Worm (Caenorhabditis elegans) whole organism, midembryonic: ENCODE data around the gene W04B5.5.

Source experiments
- T22C8.4 ChIP-seq: fragments of 200-800 bp; sonication (Bioruptor generic); IDR thresholded peaks from 2 replicates; pipeline ENCODE4 v1.3.6; 2022; ENCODE audit warnings: missing genetic modification characterization, missing compliant biosample characterization
- cog-1 ChIP-seq: sonication (generic microtip); optimal IDR thresholded peaks from 2 replicates; lab custom pipeline; 2016; ENCODE audit warnings: missing genetic modification characterization, missing compliant biosample characterization
- flt-1 ChIP-seq: fragments of 200-800 bp; sonication (Bioruptor generic); IDR thresholded peaks from 2 replicates; pipeline ENCODE4 v1.3.6; 2022; ENCODE audit warnings: missing genetic modification characterization, missing compliant biosample characterization
- klf-2 ChIP-seq: fragments of 200-800 bp; sonication (Bioruptor generic); conservative IDR thresholded peaks from 2 replicates; pipeline ENCODE4 v1.3.6; 2022; ENCODE audit warnings: missing genetic modification reagents, missing genetic modification characterization, missing compliant biosample characterization
- med-1 ChIP-seq: sonication (generic microtip); optimal IDR thresholded peaks from 2 replicates; lab custom pipeline; 2017; ENCODE audit warnings: missing genetic modification characterization, mild to moderate bottlenecking, missing compliant biosample characterization, antibody characterized with exemption, missing genetic modification reagents; ENCODE audit not compliant: insufficient read depth
- ref-1 ChIP-seq: fragments of 200-800 bp; sonication (Bioruptor generic); conservative IDR thresholded peaks from 2 replicates; pipeline ENCODE4 v1.3.6; 2022; ENCODE audit warnings: missing genetic modification reagents, missing genetic modification characterization, missing compliant biosample characterization
- tab-1 ChIP-seq: fragments of 200-800 bp; sonication (Bioruptor generic); IDR thresholded peaks from 2 replicates; pipeline ENCODE4 v1.3.6; 2022; ENCODE audit warnings: missing genetic modification characterization, missing compliant biosample characterization
- ztf-23 ChIP-seq: fragments of 200-800 bp; sonication (Bioruptor generic); IDR thresholded peaks from 2 replicates; pipeline ENCODE4 v1.3.6; 2022; ENCODE audit warnings: missing genetic modification reagents, missing genetic modification characterization, missing compliant biosample characterization
- ztf-29 ChIP-seq: fragments of 200-800 bp; sonication (Bioruptor generic); IDR thresholded peaks from 2 replicates; pipeline ENCODE4 v1.3.6; 2022; ENCODE audit warnings: missing genetic modification reagents, missing genetic modification characterization, missing compliant biosample characterization

W04B5.5 gene

ce11 chrIII:2424783-2425329 is 6.8 kb upstream of the W04B5.5 start:
- 0 out of 2 replicates have a peak, but pooled peaks have one; percentile 43 for TF ChIP-seq tab-1 (GFP tag; lab: Robert Waterston, UW)
- no peak for TF ChIP-seq ztf-29 (GFP tag; lab: Robert Waterston, UW)

DNA sequence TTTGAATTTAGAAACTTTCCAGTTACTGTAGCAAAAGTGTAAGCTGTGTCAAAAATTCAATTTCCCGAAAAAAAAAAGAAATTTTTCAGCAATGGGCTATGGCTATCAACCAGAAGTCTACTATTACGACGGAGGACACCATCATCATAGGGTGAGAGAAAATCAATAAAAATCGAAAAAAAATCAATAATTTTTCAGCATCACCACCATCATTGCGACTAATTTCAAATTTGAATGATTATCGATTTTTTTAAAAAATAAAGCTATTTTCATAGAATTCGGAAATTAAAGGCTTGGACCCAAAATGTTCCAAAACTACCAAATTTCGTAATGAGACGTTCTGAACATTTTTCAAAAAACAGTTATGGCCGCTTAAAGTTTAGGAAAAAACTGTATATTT is 5.6 kb upstream of the W04B5.5 start:
- TF ChIP-seq tab-1 (GFP tag; lab: Robert Waterston, UW) (no peak), T22C8.4 (GFP tag; lab: Robert Waterston, UW) (peak; percentile 74)

- TF ChIP-seq ref-1 (GFP tag; lab: Robert Waterston, UW): no peak
- TF ChIP-seq ztf-23 (GFP tag; lab: Robert Waterston, UW): 0 out of 2 replicates have a peak, but pooled peaks have one; percentile 20
Measured at ce11 chrIII:2421226-2421625, 3.2 kb upstream of the W04B5.5 start.

- no peak for TF ChIP-seq tab-1 (GFP tag; lab: Robert Waterston, UW)
- TF ChIP-seq T22C8.4 (GFP tag; lab: Robert Waterston, UW): peak; percentile 83
- no peak for TF ChIP-seq ztf-23 (GFP tag; lab: Robert Waterston, UW)
Measured at ce11 chrIII:2419504-2419903, 1.5 kb upstream of the W04B5.5 start.

ce11 chrIII:2418981-2419380 is 972 bp upstream of the W04B5.5 start:
- TF ChIP-seq ztf-29 (GFP tag; lab: Robert Waterston, UW) (no peak), tab-1 (GFP tag; lab: Robert Waterston, UW) (no peak), cog-1 (tag; lab: Kevin White, UChicago) (no peak)

DNA sequence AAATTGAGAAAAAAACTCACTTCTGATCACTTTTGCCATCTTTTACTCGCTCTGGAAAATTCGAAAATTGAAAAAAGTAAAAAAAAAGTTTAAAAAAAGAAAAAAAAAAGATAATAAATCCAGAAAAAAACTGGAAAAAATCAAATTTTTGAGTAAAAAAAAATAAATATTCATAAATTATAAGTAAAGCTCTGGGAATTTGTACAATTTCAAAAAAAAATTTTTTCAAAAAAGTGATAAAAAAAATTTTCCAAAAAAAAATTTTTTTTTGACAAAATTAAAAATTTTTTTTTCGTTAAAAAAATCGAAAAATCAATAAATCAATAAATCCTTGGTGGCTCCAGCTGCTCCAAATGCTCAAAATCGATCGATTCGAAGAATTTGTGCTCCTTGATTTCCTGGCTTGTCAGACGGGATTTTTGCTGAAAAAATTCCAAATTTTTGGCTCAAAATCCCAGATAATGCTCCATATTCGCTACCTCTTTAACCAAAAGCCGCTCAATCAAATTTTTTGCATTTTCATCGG is 7.0 kb downstream of the W04B5.5 start, which contains the start of gene mrpl-30:
Gene mrpl-30 (minus strand): TSS at position 51 of the 526 bp plus-strand sequence.
- TF ChIP-seq flt-1 (GFP tag; lab: Robert Waterston, UW) (no peak), ztf-23 (GFP tag; lab: Robert Waterston, UW) (no peak), T22C8.4 (GFP tag; lab: Robert Waterston, UW) (0 out of 2 replicates have a peak, but pooled peaks have one; percentile 47), cog-1 (tag; lab: Kevin White, UChicago) (no peak), med-1 (GFP tag; lab: Kevin White, UChicago) (no peak), ref-1 (GFP tag; lab: Robert Waterston, UW) (no peak), ztf-29 (GFP tag; lab: Robert Waterston, UW) (no peak), tab-1 (GFP tag; lab: Robert Waterston, UW) (no peak)

DNA sequence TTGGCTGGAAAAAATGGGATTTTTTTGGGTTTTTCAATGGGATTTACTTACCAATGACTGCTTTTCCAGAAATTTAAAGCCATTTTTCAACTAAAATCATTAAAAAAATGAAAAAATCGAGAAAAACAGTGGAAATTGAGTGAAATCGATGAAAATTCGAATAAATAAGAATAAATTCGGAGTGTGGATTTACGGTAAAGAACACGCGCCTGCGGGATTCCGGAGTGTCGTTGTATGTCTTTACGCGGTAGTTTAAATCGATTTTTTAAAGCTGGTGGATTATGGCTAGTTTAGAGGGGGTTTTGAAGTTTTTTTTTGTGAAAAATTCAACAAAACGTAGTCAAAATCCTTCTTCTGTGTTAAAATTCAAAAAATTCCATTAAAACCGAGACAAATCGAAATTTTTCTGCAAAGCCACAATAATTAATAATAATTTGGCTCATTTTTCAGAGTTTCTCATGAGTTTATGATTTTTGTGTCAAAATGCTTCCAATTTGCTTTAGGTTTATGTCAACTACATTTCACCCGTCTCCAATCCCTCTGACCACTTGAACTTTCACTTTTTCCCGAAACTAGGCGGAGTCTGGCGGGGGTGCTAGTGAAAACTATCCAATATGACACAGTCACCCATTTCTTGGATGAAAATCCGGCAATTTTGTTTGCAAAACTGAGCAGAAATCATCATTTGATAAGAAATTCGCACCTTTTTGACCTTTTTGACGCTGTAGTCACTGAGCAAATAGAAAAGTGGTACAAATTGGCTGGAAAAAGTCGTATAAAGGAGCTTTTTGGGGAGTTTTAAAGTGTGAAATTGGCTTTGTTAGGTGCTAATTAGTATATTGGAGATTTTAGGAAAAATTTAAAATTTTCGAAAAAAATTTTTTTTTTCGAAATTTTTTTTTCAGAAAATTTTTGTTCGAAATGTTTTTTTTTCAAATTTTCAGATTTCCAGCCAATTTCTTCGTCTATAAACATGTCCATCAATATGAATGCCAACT is 16.6 kb downstream of the W04B5.5 start, which contains the start of the genes cic-1 and strm-1:
Gene cic-1 (minus strand): TSS at position 96 of the 998 bp plus-strand sequence.
Gene strm-1 (plus strand): TSS at position 945 of the 998 bp plus-strand sequence.
- TF ChIP-seq T22C8.4 (GFP tag; lab: Robert Waterston, UW) (peak; percentile 66), ztf-29 (GFP tag; lab: Robert Waterston, UW) (no peak)

- TF ChIP-seq ref-1 (GFP tag; lab: Robert Waterston, UW) (no peak), klf-2 (GFP tag; lab: Robert Waterston, UW) (no peak), med-1 (GFP tag; lab: Kevin White, UChicago) (no peak), cog-1 (tag; lab: Kevin White, UChicago) (no peak), ztf-29 (GFP tag; lab: Robert Waterston, UW) (no peak)
Measured at ce11 chrIII:2393666-2394154, 24.3 kb downstream of the W04B5.5 start.

ce11 chrIII:2391704-2392103 is 26.3 kb downstream of the W04B5.5 start:
- TF ChIP-seq med-1 (GFP tag; lab: Kevin White, UChicago): no peak
- TF ChIP-seq ref-1 (GFP tag; lab: Robert Waterston, UW): no peak
- TF ChIP-seq tab-1 (GFP tag; lab: Robert Waterston, UW): no peak
- TF ChIP-seq cog-1 (tag; lab: Kevin White, UChicago): no peak
- TF ChIP-seq flt-1 (GFP tag; lab: Robert Waterston, UW): no peak
- TF ChIP-seq T22C8.4 (GFP tag; lab: Robert Waterston, UW): no peak
- TF ChIP-seq klf-2 (GFP tag; lab: Robert Waterston, UW): no peak
- no peak for TF ChIP-seq ztf-29 (GFP tag; lab: Robert Waterston, UW)
- TF ChIP-seq ztf-23 (GFP tag; lab: Robert Waterston, UW): no peak

DNA sequence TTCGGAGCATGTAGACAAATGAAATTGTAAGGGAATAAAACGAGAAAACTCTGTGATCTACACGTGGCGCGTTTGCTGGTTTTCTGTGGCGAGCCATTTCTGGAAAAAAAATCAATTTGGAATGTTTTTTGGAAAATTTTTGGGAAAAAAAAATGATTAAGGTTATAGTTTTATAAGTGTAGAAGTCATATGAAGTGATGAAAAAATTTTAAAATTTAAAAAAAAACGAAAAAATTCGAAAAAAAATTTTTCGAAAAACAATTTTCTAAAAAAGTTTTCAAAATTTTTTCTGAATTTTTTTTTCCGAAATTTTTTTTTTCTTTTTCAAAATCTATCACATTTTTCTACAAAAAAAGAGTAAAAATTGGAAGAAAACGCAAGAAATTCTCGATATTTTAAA is 31.5 kb downstream of the W04B5.5 start, which contains the start of gene H14E04.3:
Gene H14E04.3 (minus strand): TSS at position 101 of the 400 bp plus-strand sequence.
- no peak for TF ChIP-seq ztf-23 (GFP tag; lab: Robert Waterston, UW)
- no peak for TF ChIP-seq klf-2 (GFP tag; lab: Robert Waterston, UW)
- TF ChIP-seq flt-1 (GFP tag; lab: Robert Waterston, UW): no peak
- no peak for TF ChIP-seq T22C8.4 (GFP tag; lab: Robert Waterston, UW)
- no peak for TF ChIP-seq tab-1 (GFP tag; lab: Robert Waterston, UW)
- TF ChIP-seq ztf-29 (GFP tag; lab: Robert Waterston, UW): no peak
- TF ChIP-seq cog-1 (tag; lab: Kevin White, UChicago): no peak
- TF ChIP-seq med-1 (GFP tag; lab: Kevin White, UChicago): no peak
- TF ChIP-seq ref-1 (GFP tag; lab: Robert Waterston, UW): no peak
